Worm (Caenorhabditis elegans) whole organism, L4 larva: ENCODE results near the gene C16C10.8.
A peak's percentile ranks its signal among the peaks of the same experiment; 100 is the strongest.

Source experiments
- F26F4.8 ChIP-seq: fragments of 200-800 bp; sonication (Bioruptor generic); conservative IDR thresholded peaks from 2 replicates; pipeline ENCODE4 v1.3.6; 2022; ENCODE audit warnings: missing genetic modification characterization, missing compliant biosample characterization
- F49E8.2 ChIP-seq: sonication (generic microtip); optimal IDR thresholded peaks from 2 replicates; lab custom pipeline; 2016; ENCODE audit warnings: missing compliant biosample characterization, mild to moderate bottlenecking, missing genetic modification characterization, borderline replicate concordance
- T20F7.1 ChIP-seq: fragments of 200-800 bp; sonication (Bioruptor generic); optimal IDR thresholded peaks from 2 replicates; lab custom pipeline; 2018; ENCODE audit warnings: mild to moderate bottlenecking, missing genetic modification characterization, missing compliant biosample characterization
- Y5F2A.4 ChIP-seq: fragments of 200-800 bp; sonication (Bioruptor generic); optimal IDR thresholded peaks from 2 replicates; lab custom pipeline; 2018; ENCODE audit warnings: mild to moderate bottlenecking, missing genetic modification characterization, missing compliant biosample characterization
- ZK337.2 ChIP-seq: fragments of 200-800 bp; sonication (Bioruptor generic); IDR thresholded peaks from 2 replicates; pipeline ENCODE4 v1.3.6; 2022; ENCODE audit warnings: missing genetic modification reagents, missing genetic modification characterization, missing compliant biosample characterization
- aha-1 ChIP-seq: fragments of 150-350 bp; peaks from one replicate; lab custom pipeline; 2014; ENCODE audit warnings: missing biosample characterization, missing genetic modification characterization
- arid-1 ChIP-seq: fragments of 200-800 bp; sonication (Bioruptor generic); conservative IDR thresholded peaks from 2 replicates; pipeline ENCODE4 v1.3.6; 2022; ENCODE audit warnings: missing genetic modification reagents, missing genetic modification characterization, missing compliant biosample characterization
- ceh-20 ChIP-seq: fragments of 200-800 bp; sonication (Bioruptor generic); IDR thresholded peaks from 2 replicates; pipeline ENCODE4 v1.3.6; 2022; ENCODE audit warnings: missing genetic modification reagents, missing genetic modification characterization, missing compliant biosample characterization
- ceh-28 ChIP-seq: fragments of 150-350 bp; optimal IDR thresholded peaks from 2 replicates; lab custom pipeline; 2014; ENCODE audit warnings: missing biosample characterization, missing genetic modification reagents, missing genetic modification characterization
- ceh-32 ChIP-seq: sonication (generic microtip); optimal IDR thresholded peaks from 2 replicates; lab custom pipeline; 2016; ENCODE audit warnings: mild to moderate bottlenecking, missing genetic modification characterization, missing compliant biosample characterization; ENCODE audit not compliant: poor library complexity
- ceh-44 ChIP-seq: fragments of 200-800 bp; sonication (Bioruptor generic); IDR thresholded peaks from 2 replicates; pipeline ENCODE4 v1.3.6; 2022; ENCODE audit warnings: missing genetic modification reagents, missing genetic modification characterization, missing compliant biosample characterization
- ceh-62 ChIP-seq: sonication (generic microtip); optimal IDR thresholded peaks from 2 replicates; lab custom pipeline; 2017; ENCODE audit warnings: missing biosample characterization, missing genetic modification characterization
- ceh-82 ChIP-seq: sonication (generic microtip); optimal IDR thresholded peaks from 2 replicates; lab custom pipeline; 2017; ENCODE audit warnings: missing biosample characterization, missing genetic modification characterization
- ces-1 ChIP-seq: fragments of 150-350 bp; sonication (generic microtip); optimal IDR thresholded peaks from 4 replicates; lab custom pipeline; 2014; ENCODE audit warnings: missing biosample characterization, missing genetic modification reagents, missing genetic modification characterization
- daf-16 ChIP-seq, 3 experiments: sonication (generic microtip); optimal IDR thresholded peaks; 2 replicates each; lab custom pipeline; 2016 to 2017; ENCODE audit warnings: missing genetic modification characterization in 3 of 3, missing genetic modification reagents in 3 of 3, mild to moderate bottlenecking in 2 of 3, missing compliant biosample characterization in 2 of 3, missing biosample characterization in 1 of 3, moderate library complexity in 1 of 3
- daf-19 ChIP-seq: fragments of 200-800 bp; sonication (Bioruptor generic); conservative IDR thresholded peaks from 2 replicates; pipeline ENCODE4 v1.3.6; 2022; ENCODE audit warnings: missing genetic modification characterization, missing compliant biosample characterization
- daf-8 ChIP-seq: fragments of 200-800 bp; sonication (Bioruptor generic); IDR thresholded peaks from 2 replicates; pipeline ENCODE4 v1.3.6; 2022; ENCODE audit warnings: missing genetic modification characterization, missing compliant biosample characterization
- dpl-1 ChIP-seq: fragments of 150-350 bp; optimal IDR thresholded peaks from 2 replicates; lab custom pipeline; 2014; ENCODE audit warnings: missing biosample characterization, missing genetic modification reagents, missing genetic modification characterization
- duxl-1 ChIP-seq: sonication (generic microtip); optimal IDR thresholded peaks from 2 replicates; lab custom pipeline; 2016; ENCODE audit warnings: mild to moderate bottlenecking, missing genetic modification characterization, moderate library complexity, missing compliant biosample characterization; ENCODE audit not compliant: poor library complexity
- egl-27 ChIP-seq: sonication (generic microtip); optimal IDR thresholded peaks from 3 replicates; lab custom pipeline; 2017; ENCODE audit warnings: missing biosample characterization, missing genetic modification reagents, missing genetic modification characterization
- egl-43 ChIP-seq: fragments of 200-800 bp; sonication (Bioruptor generic); IDR thresholded peaks from 2 replicates; pipeline ENCODE4 v1.3.6; 2022; ENCODE audit warnings: missing genetic modification reagents, missing genetic modification characterization, missing compliant biosample characterization
- gei-8 ChIP-seq: fragments of 200-800 bp; sonication (Bioruptor generic); optimal IDR thresholded peaks from 2 replicates; lab custom pipeline; 2018; ENCODE audit warnings: mild to moderate bottlenecking, missing genetic modification characterization, missing compliant biosample characterization
- hmg-1.1 ChIP-seq: fragments of 200-800 bp; sonication (Bioruptor generic); IDR thresholded peaks from 2 replicates; pipeline ENCODE4 v1.3.6; 2022; ENCODE audit warnings: missing genetic modification reagents, missing genetic modification characterization, missing compliant biosample characterization
- lin-1 ChIP-seq: fragments of 200-800 bp; sonication (Bioruptor generic); IDR thresholded peaks from 2 replicates; pipeline ENCODE4 v1.3.6; 2022; ENCODE audit warnings: missing genetic modification reagents, missing genetic modification characterization, missing compliant biosample characterization
- lin-38 ChIP-seq: fragments of 200-800 bp; sonication (Bioruptor generic); IDR thresholded peaks from 2 replicates; pipeline ENCODE4 v1.3.6; 2022; ENCODE audit warnings: missing genetic modification reagents, missing genetic modification characterization, missing compliant biosample characterization
- mdl-1 ChIP-seq, 2 experiments: fragments of 150-350 bp in 1 of 2; sonication (generic microtip) in 1 of 2; optimal IDR thresholded peaks; 2 replicates each; lab custom pipeline; 2014 to 2017; ENCODE audit warnings: missing biosample characterization in 2 of 2, missing genetic modification characterization in 2 of 2
- mep-1 ChIP-seq: fragments of 150-350 bp; sonication (generic microtip); optimal IDR thresholded peaks from 3 replicates; lab custom pipeline; 2014; ENCODE audit warnings: missing biosample characterization, missing genetic modification characterization
- mes-2 ChIP-seq: sonication (generic microtip); optimal IDR thresholded peaks from 2 replicates; lab custom pipeline; 2016; ENCODE audit warnings: missing genotype, mild to moderate bottlenecking, missing genetic modification characterization, missing compliant biosample characterization; ENCODE audit not compliant: poor library complexity, severe bottlenecking
- mxl-2 ChIP-seq: fragments of 200-800 bp; sonication (Bioruptor generic); conservative IDR thresholded peaks from 2 replicates; pipeline ENCODE4 v1.3.6; 2022; ENCODE audit warnings: missing genetic modification reagents, missing genetic modification characterization, missing compliant biosample characterization
- mxl-3 ChIP-seq: fragments of 200-800 bp; sonication (Bioruptor generic); optimal IDR thresholded peaks from 2 replicates; lab custom pipeline; 2018; ENCODE audit warnings: mild to moderate bottlenecking, missing genetic modification characterization, missing compliant biosample characterization
- nhr-102 ChIP-seq: sonication (generic microtip); optimal IDR thresholded peaks from 2 replicates; lab custom pipeline; 2016; ENCODE audit warnings: mild to moderate bottlenecking, missing genetic modification characterization, moderate library complexity, missing compliant biosample characterization
- nhr-25 ChIP-seq: sonication (generic microtip); optimal IDR thresholded peaks from 2 replicates; lab custom pipeline; 2017; ENCODE audit warnings: missing genetic modification characterization, mild to moderate bottlenecking, missing compliant biosample characterization, antibody characterized with exemption, moderate library complexity, borderline replicate concordance; ENCODE audit not compliant: insufficient read depth
- nhr-48 ChIP-seq: sonication (generic microtip); optimal IDR thresholded peaks from 2 replicates; lab custom pipeline; 2016; ENCODE audit warnings: mild to moderate bottlenecking, missing genetic modification characterization, missing compliant biosample characterization
- nhr-6 ChIP-seq: fragments of 150-350 bp; optimal IDR thresholded peaks from 2 replicates; lab custom pipeline; 2014; ENCODE audit warnings: missing biosample characterization, missing genetic modification characterization
- nhr-77 ChIP-seq: fragments of 150-350 bp; optimal IDR thresholded peaks from 2 replicates; lab custom pipeline; 2014; ENCODE audit warnings: missing biosample characterization, missing genetic modification characterization
- pha-4 ChIP-seq, 2 experiments: fragments of 150-350 bp in 1 of 2; fragments of 200-800 bp in 1 of 2; sonication (Bioruptor generic) in 1 of 2; IDR thresholded peaks in 1 of 2; optimal IDR thresholded peaks in 1 of 2; 2 replicates each; pipeline versions ENCODE4 v1.3.6 to Lab custom; 2014 to 2022; ENCODE audit warnings: missing genetic modification characterization in 2 of 2, missing genetic modification reagents in 2 of 2, missing biosample characterization in 1 of 2, missing compliant biosample characterization in 1 of 2
- rbr-2 ChIP-seq: sonication (generic microtip); optimal IDR thresholded peaks from 2 replicates; lab custom pipeline; 2016; ENCODE audit warnings: missing genotype, missing genetic modification characterization, missing compliant biosample characterization
- sdz-12 ChIP-seq: fragments of 200-800 bp; sonication (Bioruptor generic); optimal IDR thresholded peaks from 2 replicates; lab custom pipeline; 2018; ENCODE audit warnings: mild to moderate bottlenecking, missing genetic modification characterization, missing compliant biosample characterization
- set-16 ChIP-seq: fragments of 200-800 bp; sonication (Bioruptor generic); IDR thresholded peaks from 2 replicates; pipeline ENCODE4 v1.3.6; 2022; ENCODE audit warnings: missing genetic modification reagents, missing genetic modification characterization, missing compliant biosample characterization
- unc-130 ChIP-seq: sonication (generic microtip); optimal IDR thresholded peaks from 2 replicates; lab custom pipeline; 2016; ENCODE audit warnings: missing genetic modification reagents, missing genetic modification characterization, missing compliant biosample characterization
- unc-39 ChIP-seq: sonication (generic microtip); optimal IDR thresholded peaks from 2 replicates; lab custom pipeline; 2017; ENCODE audit warnings: missing biosample characterization, missing genetic modification characterization
- vab-7 ChIP-seq: fragments of 200-800 bp; sonication (Bioruptor generic); IDR thresholded peaks from 2 replicates; pipeline ENCODE4 v1.3.6; 2022; ENCODE audit warnings: missing genetic modification reagents, missing genetic modification characterization, missing compliant biosample characterization
- zfp-3 ChIP-seq: fragments of 200-800 bp; sonication (Bioruptor generic); conservative IDR thresholded peaks from 2 replicates; pipeline ENCODE4 v1.3.6; 2022; ENCODE audit warnings: missing genetic modification reagents, missing genetic modification characterization, missing compliant biosample characterization
- zip-2 ChIP-seq: fragments of 150-350 bp; optimal IDR thresholded peaks from 2 replicates; lab custom pipeline; 2014; ENCODE audit warnings: missing biosample characterization, missing genetic modification characterization
- ztf-11 ChIP-seq: fragments of 150-350 bp; optimal IDR thresholded peaks from 2 replicates; lab custom pipeline; 2014; ENCODE audit warnings: missing biosample characterization, missing genetic modification characterization

C16C10.8 gene

ce11 chrIII:4170903-4171377 lies 7.0 kb upstream of the C16C10.8 start, which contains the start of the genes rnf-121 and C16C10.4 (continued):
- no peak for TF ChIP-seq ceh-32
- peak; percentile 40; the same call in 1 of the 2 replicates for TF ChIP-seq vab-7 (GFP tag; lab: Robert Waterston, UW)
- peak; percentile 66 for TF ChIP-seq mep-1
- no peak for TF ChIP-seq lin-1
- TF ChIP-seq nhr-25 (tag; lab: Kevin White, UChicago), result no peak
- peak; percentile 81 for TF ChIP-seq arid-1 (GFP tag; lab: Robert Waterston, UW)
- peak; percentile 95 for TF ChIP-seq mes-2 (tag; lab: Kevin White, UChicago)
- TF ChIP-seq ceh-82 (tag; lab: Kevin White, UChicago), result no peak
- TF ChIP-seq nhr-48 (tag; lab: Kevin White, UChicago), result peak; percentile 30
- TF ChIP-seq duxl-1, result peak; percentile 82
- TF ChIP-seq Y5F2A.4, result peak; percentile 43
- no peak for TF ChIP-seq mxl-2
- TF ChIP-seq zip-2 (tag; lab: Kevin White, UChicago), result peak; percentile 23
- peak; percentile 63 for TF ChIP-seq hmg-1.1 (GFP tag; lab: Robert Waterston, UW)
- TF ChIP-seq nhr-102 (tag; lab: Kevin White, UChicago), result peak; percentile 67
- TF ChIP-seq nhr-6 (tag; lab: Kevin White, UChicago), result peak; percentile 67
- no peak for TF ChIP-seq ZK337.2
- TF ChIP-seq ceh-28 (tag; lab: Kevin White, UChicago), result peak; percentile 4
- no peak for TF ChIP-seq daf-8
- no peak for TF ChIP-seq ztf-11 (tag; lab: Kevin White, UChicago)
- TF ChIP-seq pha-4 (GFP tag; IDR thresholded peaks at IDR 0.05; lab: Robert Waterston, UW), result peak; percentile 50; the same call in 1 of the 2 replicates
- TF ChIP-seq pha-4 (tag; optimal IDR thresholded peaks at IDR 0.05; lab: Kevin White, UChicago), result no peak
- TF ChIP-seq daf-19, result 0 out of 2 replicates have a peak, but pooled peaks have one; percentile 54
- TF ChIP-seq F49E8.2, result peak; percentile 29
- TF ChIP-seq unc-130 (GFP tag; lab: Kevin White, UChicago), result peak; percentile 82
- TF ChIP-seq daf-16 (GFP tag; optimal IDR thresholded peaks at IDR 0.05; lab: Kevin White, UChicago), result peak in 1 of 2 experiments; percentile 70
- no peak for TF ChIP-seq daf-16 (tag; optimal IDR thresholded peaks at IDR 0.05; lab: Kevin White, UChicago)
- TF ChIP-seq dpl-1, result peak; percentile 71

- TF ChIP-seq rbr-2 (no peak), aha-1 (tag; lab: Kevin White, UChicago) (no peak), set-16 (GFP tag; lab: Robert Waterston, UW) (no peak), nhr-77 (no peak), sdz-12 (GFP tag; lab: Kevin White, UChicago) (no peak), mdl-1 (tag; optimal IDR thresholded peaks at IDR 0.05; lab: Kevin White, UChicago) (no peak), mxl-3 (GFP tag; lab: Kevin White, UChicago) (no peak), zfp-3 (no peak)
These were observed 4.7 kb upstream of the C16C10.8 start, which contains the start of gene ccdc-55 for ce11 chrIII:4168665-4169064. Gene ccdc-55, minus strand, starts transcription at chrIII:4168765.

- TF ChIP-seq ceh-44 (no peak), T20F7.1 (GFP tag; lab: Kevin White, UChicago) (no peak), aha-1 (tag; lab: Kevin White, UChicago) (no peak), F26F4.8 (GFP tag; lab: Robert Waterston, UW) (no peak), set-16 (GFP tag; lab: Robert Waterston, UW) (no peak), ces-1 (GFP tag; lab: Kevin White, UChicago) (no peak), egl-43 (GFP tag; lab: Robert Waterston, UW) (no peak), mdl-1 (tag; optimal IDR thresholded peaks at IDR 0.05; lab: Kevin White, UChicago) (no peak), ceh-20 (GFP tag; lab: Robert Waterston, UW) (no peak), lin-38 (GFP tag; lab: Robert Waterston, UW) (no peak), ztf-11 (tag; lab: Kevin White, UChicago) (no peak), ceh-62 (tag; lab: Kevin White, UChicago) (no peak), gei-8 (GFP tag; lab: Kevin White, UChicago) (no peak), unc-39 (no peak), egl-27 (tag; lab: Kevin White, UChicago) (no peak), nhr-48 (tag; lab: Kevin White, UChicago) (no peak), lin-1 (no peak), arid-1 (GFP tag; lab: Robert Waterston, UW) (no peak)
- TF ChIP-seq, all 104 proteins: peak for 0
These were observed 2.8 kb upstream of the C16C10.8 start, which contains the start of gene rnf-5 for ce11 chrIII:4166745-4167144. Gene rnf-5, minus strand, starts transcription at chrIII:4166845.
